Worm (Caenorhabditis elegans) whole organism, L3 larva: ENCODE measurements around the gene nhr-52.

Experiments used
- ama-1 ChIP-seq: fragments of 150-350 bp; optimal IDR thresholded peaks from 2 replicates; lab custom pipeline; 2018
- fkh-10 ChIP-seq: sonication (generic microtip); optimal IDR thresholded peaks from 2 replicates; lab custom pipeline; 2017; ENCODE audit warnings: missing biosample characterization, missing genetic modification reagents, missing genetic modification characterization
- fos-1 ChIP-seq: fragments of 150-350 bp; optimal IDR thresholded peaks from 2 replicates; lab custom pipeline; 2014; ENCODE audit warnings: missing biosample characterization, missing genetic modification characterization
- jun-1 ChIP-seq: fragments of 150-350 bp; optimal IDR thresholded peaks from 2 replicates; lab custom pipeline; 2014; ENCODE audit warnings: missing biosample characterization, missing genetic modification reagents, missing genetic modification characterization
- nhr-23 ChIP-seq: fragments of 150-350 bp; optimal IDR thresholded peaks from 2 replicates; lab custom pipeline; 2014; ENCODE audit warnings: missing biosample characterization, missing genetic modification reagents, missing genetic modification characterization
- unc-39 ChIP-seq: sonication (generic microtip); optimal IDR thresholded peaks from 4 replicates; lab custom pipeline; 2017; ENCODE audit warnings: missing biosample characterization, missing genetic modification characterization
- unc-62 ChIP-seq: fragments of 150-350 bp; sonication (generic microtip); optimal IDR thresholded peaks from 4 replicates; lab custom pipeline; 2014; ENCODE audit warnings: missing biosample characterization, missing genetic modification reagents, missing genetic modification characterization
- ztf-11 ChIP-seq: fragments of 150-350 bp; optimal IDR thresholded peaks from 2 replicates; lab custom pipeline; 2014; ENCODE audit warnings: missing biosample characterization, missing genetic modification characterization

- TF ChIP-seq fos-1 (tag; lab: Kevin White, UChicago) (no peak), unc-39 (no peak), jun-1 (tag; lab: Kevin White, UChicago) (no peak), unc-62 (no peak), nhr-23 (tag; lab: Kevin White, UChicago) (no peak), ztf-11 (tag; lab: Kevin White, UChicago) (no peak), fkh-10 (no peak), ama-1 (no peak)
These were observed 2.4 kb upstream of the nhr-52 start for ce11 chrV:15674899-15675298.
